Fruit fly (Drosophila melanogaster) whole organism, embryonic: ENCODE measurements around the gene CG15332.
A peak's percentile ranks its signal among the peaks of the same experiment; 100 is the strongest.

Source experiments
- Ada2b ChIP-seq: fragments of 200-800 bp; sonication (Bioruptor generic); IDR thresholded peaks from 2 replicates; pipeline ENCODE4 v1.3.6; 2022; ENCODE audit warnings: missing biosample characterization, missing genetic modification characterization
- Awh ChIP-seq: fragments of 200-800 bp; sonication (Bioruptor generic); IDR thresholded peaks from 2 replicates; pipeline ENCODE4, ENCODE4 v1.3.6; 2022; ENCODE audit warnings: missing biosample characterization, missing genetic modification characterization
- Bteb2 ChIP-seq: fragments of 200-800 bp; sonication (Bioruptor generic); optimal IDR thresholded peaks from 2 replicates; lab custom pipeline; 2016; ENCODE audit warnings: missing biosample characterization, missing genetic modification characterization
- CG10321 ChIP-seq: fragments of 200-800 bp; sonication (Bioruptor generic); IDR thresholded peaks from 2 replicates; pipeline ENCODE4 v1.3.6; 2022; ENCODE audit warnings: missing biosample characterization, missing genetic modification characterization
- CG10654 ChIP-seq: fragments of 200-800 bp; sonication (Bioruptor generic); optimal IDR thresholded peaks from 2 replicates; lab custom pipeline; 2016; ENCODE audit warnings: missing biosample characterization, missing genetic modification characterization
- CG11398 ChIP-seq: fragments of 200-800 bp; sonication (Bioruptor generic); optimal IDR thresholded peaks from 2 replicates; lab custom pipeline; 2016; ENCODE audit warnings: missing biosample characterization, missing genetic modification characterization
- CG12942 ChIP-seq: fragments of 200-800 bp; sonication (Bioruptor generic); optimal IDR thresholded peaks from 3 replicates; lab custom pipeline; 2016; ENCODE audit warnings: missing biosample characterization, missing genetic modification characterization
- CG13624 ChIP-seq: fragments of 200-800 bp; sonication (Bioruptor generic); optimal IDR thresholded peaks from 2 replicates; lab custom pipeline; 2016; ENCODE audit warnings: missing biosample characterization, missing genetic modification characterization
- CG14860 ChIP-seq: fragments of 200-800 bp; sonication (Bioruptor generic); IDR thresholded peaks from 3 replicates; pipeline ENCODE4 v1.3.6; 2022; ENCODE audit warnings: missing biosample characterization, missing genetic modification characterization; ENCODE audit not compliant: partially characterized antibody
- CG15269 ChIP-seq: fragments of 200-800 bp; sonication (Bioruptor generic); optimal IDR thresholded peaks from 2 replicates; lab custom pipeline; 2018; ENCODE audit warnings: missing biosample characterization, mild to moderate bottlenecking, missing genetic modification characterization, moderate library complexity
- CG15479 ChIP-seq: fragments of 200-800 bp; sonication (Bioruptor generic); optimal IDR thresholded peaks from 3 replicates; lab custom pipeline; 2019; ENCODE audit warnings: missing biosample characterization, mild to moderate bottlenecking, missing genetic modification characterization, moderate library complexity
- CG1603 ChIP-seq: fragments of 200-800 bp; sonication (Bioruptor generic); optimal IDR thresholded peaks from 2 replicates; lab custom pipeline; 2019; ENCODE audit warnings: missing biosample characterization, mild to moderate bottlenecking, missing genetic modification characterization, moderate library complexity
- CG16815 ChIP-seq: fragments of 200-800 bp; sonication (Bioruptor generic); optimal IDR thresholded peaks from 3 replicates; lab custom pipeline; 2017; ENCODE audit warnings: missing biosample characterization, mild to moderate bottlenecking, missing genetic modification characterization
- CG17912 ChIP-seq: fragments of 200-800 bp; sonication (Bioruptor generic); optimal IDR thresholded peaks from 2 replicates; lab custom pipeline; 2018; ENCODE audit warnings: missing biosample characterization, mild to moderate bottlenecking, missing genetic modification characterization
- CG1792 ChIP-seq: fragments of 200-800 bp; sonication (Bioruptor generic); optimal IDR thresholded peaks from 2 replicates; lab custom pipeline; 2016; ENCODE audit warnings: missing biosample characterization, missing genetic modification characterization
- CG18476 ChIP-seq: fragments of 200-800 bp; sonication (Bioruptor generic); optimal IDR thresholded peaks from 2 replicates; lab custom pipeline; 2016; ENCODE audit warnings: missing biosample characterization, mild to moderate bottlenecking, missing genetic modification characterization
- CG2202 ChIP-seq: fragments of 200-800 bp; sonication (Bioruptor generic); optimal IDR thresholded peaks from 2 replicates; lab custom pipeline; 2018; ENCODE audit warnings: missing biosample characterization, mild to moderate bottlenecking, missing genetic modification characterization
- CG7372 ChIP-seq: fragments of 200-800 bp; sonication (Bioruptor generic); IDR thresholded peaks from 2 replicates; pipeline ENCODE4 v1.3.6; 2022; ENCODE audit warnings: missing biosample characterization, missing genetic modification characterization
- CG8281 ChIP-seq: fragments of 200-800 bp; sonication (Bioruptor generic); optimal IDR thresholded peaks from 2 replicates; lab custom pipeline; 2018; ENCODE audit warnings: missing biosample characterization, mild to moderate bottlenecking, missing genetic modification characterization, moderate library complexity
- CG8478 ChIP-seq: fragments of >200 bp; optimal IDR thresholded peaks from 2 replicates; lab custom pipeline; 2018
- CHES-1-like ChIP-seq: fragments of 200-800 bp; sonication (Bioruptor generic); optimal IDR thresholded peaks from 2 replicates; lab custom pipeline; 2016; ENCODE audit warnings: missing biosample characterization, missing genetic modification characterization
- CTCF ChIP-seq: fragments of 200-800 bp; sonication (Bioruptor generic); optimal IDR thresholded peaks from 2 replicates; lab custom pipeline; 2017; ENCODE audit warnings: missing biosample characterization, mild to moderate bottlenecking, missing genetic modification characterization, moderate library complexity
- CrebB ChIP-seq: fragments of 200-800 bp; sonication (Bioruptor generic); optimal IDR thresholded peaks from 3 replicates; lab custom pipeline; 2018; ENCODE audit warnings: missing biosample characterization, mild to moderate bottlenecking, missing genetic modification characterization
- D19B ChIP-seq: fragments of 200-800 bp; sonication (Bioruptor generic); optimal IDR thresholded peaks from 2 replicates; lab custom pipeline; 2017; ENCODE audit warnings: missing biosample characterization, mild to moderate bottlenecking, missing genetic modification characterization
- Dbx ChIP-seq: fragments of 200-800 bp; sonication (Bioruptor generic); IDR thresholded peaks from 3 replicates; pipeline ENCODE4 v1.3.6; 2022; ENCODE audit warnings: missing biosample characterization, missing genetic modification characterization
- Doc3 ChIP-seq: fragments of 200-800 bp; sonication (Bioruptor generic); IDR thresholded peaks from 3 replicates; pipeline ENCODE4 v1.3.6; 2022; ENCODE audit warnings: missing biosample characterization, missing genetic modification characterization; ENCODE audit not compliant: partially characterized antibody
- NFAT ChIP-seq: fragments of 200-800 bp; sonication (Bioruptor generic); IDR thresholded peaks from 2 replicates; pipeline ENCODE4 v1.3.6; 2022; ENCODE audit warnings: missing biosample characterization, missing genetic modification characterization
- Rfx ChIP-seq: fragments of 200-800 bp; sonication (Bioruptor generic); IDR thresholded peaks from 2 replicates; pipeline ENCODE4 v1.3.6; 2022; ENCODE audit warnings: missing biosample characterization, missing genetic modification characterization
- Sox100B ChIP-seq: fragments of 200-800 bp; sonication (Bioruptor generic); optimal IDR thresholded peaks from 3 replicates; lab custom pipeline; 2018; ENCODE audit warnings: missing biosample characterization, mild to moderate bottlenecking, missing genetic modification characterization
- Sry-β ChIP-seq: fragments of 200-800 bp; sonication (Bioruptor generic); optimal IDR thresholded peaks from 2 replicates; lab custom pipeline; 2018; ENCODE audit warnings: missing biosample characterization, mild to moderate bottlenecking, missing genetic modification characterization, moderate library complexity
- Trl ChIP-seq, 3 experiments: fragments of >200 bp in 2 of 3; fragments of 200-800 bp in 1 of 3; sonication (Bioruptor generic) in 1 of 3; optimal IDR thresholded peaks; 2 replicates in 1 of 3; 3 replicates in 2 of 3; lab custom pipeline; 2016 to 2017; ENCODE audit warnings: missing biosample characterization in 1 of 3, missing genetic modification characterization in 1 of 3
- YL-1 ChIP-seq: fragments of 200-800 bp; sonication (Bioruptor generic); optimal IDR thresholded peaks from 3 replicates; lab custom pipeline; 2017; ENCODE audit warnings: missing biosample characterization, mild to moderate bottlenecking, missing genetic modification characterization
- ase ChIP-seq: fragments of 200-800 bp; sonication (Bioruptor generic); IDR thresholded peaks from 3 replicates; pipeline ENCODE4 v1.3.6; 2022; ENCODE audit warnings: missing biosample characterization, missing genetic modification characterization
- cas ChIP-seq: fragments of 200-800 bp; sonication (Bioruptor generic); IDR thresholded peaks from 2 replicates; pipeline ENCODE4 v1.3.6; 2022; ENCODE audit warnings: missing biosample characterization, missing genetic modification characterization
- croc ChIP-seq: fragments of 200-800 bp; sonication (Bioruptor generic); conservative IDR thresholded peaks from 3 replicates; pipeline ENCODE4 v1.3.6; 2022; ENCODE audit warnings: missing biosample characterization, missing genetic modification characterization
- crp ChIP-seq, 2 experiments: fragments of 200-800 bp; sonication (Bioruptor generic); optimal IDR thresholded peaks; 2 replicates in 1 of 2; 3 replicates in 1 of 2; lab custom pipeline; 2017; ENCODE audit warnings: missing biosample characterization in 2 of 2, missing genetic modification characterization in 2 of 2, mild to moderate bottlenecking in 1 of 2, moderate library complexity in 1 of 2
- cwo ChIP-seq: fragments of 200-800 bp; sonication (Bioruptor generic); optimal IDR thresholded peaks from 3 replicates; lab custom pipeline; 2017; ENCODE audit warnings: missing biosample characterization, missing genetic modification characterization, mild to moderate bottlenecking, moderate library complexity, missing genetic modification reagents
- da ChIP-seq: fragments of 200-800 bp; sonication (Bioruptor generic); optimal IDR thresholded peaks from 2 replicates; lab custom pipeline; 2016; ENCODE audit warnings: missing biosample characterization, missing genetic modification characterization
- disco-r ChIP-seq: fragments of 200-800 bp; sonication (Bioruptor generic); optimal IDR thresholded peaks from 2 replicates; lab custom pipeline; 2016; ENCODE audit warnings: missing biosample characterization, missing genetic modification characterization
- fd102C ChIP-seq: fragments of 200-800 bp; sonication (Bioruptor generic); optimal IDR thresholded peaks from 2 replicates; lab custom pipeline; 2018; ENCODE audit warnings: missing biosample characterization, mild to moderate bottlenecking, missing genetic modification characterization, moderate library complexity
- grau ChIP-seq: fragments of 200-800 bp; optimal IDR thresholded peaks from 3 replicates; lab custom pipeline; 2019; ENCODE audit warnings: missing biosample characterization, mild to moderate bottlenecking, missing genetic modification characterization, moderate library complexity
- gro ChIP-seq: fragments of 200-800 bp; sonication (Bioruptor generic); optimal IDR thresholded peaks from 2 replicates; lab custom pipeline; 2016; ENCODE audit warnings: missing biosample characterization, missing genetic modification characterization
- gsb ChIP-seq: fragments of 200-800 bp; sonication (Bioruptor generic); IDR thresholded peaks from 2 replicates; pipeline ENCODE4 v1.3.6; 2022; ENCODE audit warnings: missing biosample characterization, missing genetic modification characterization
- kah ChIP-seq: fragments of 200-800 bp; sonication (Bioruptor generic); optimal IDR thresholded peaks from 2 replicates; lab custom pipeline; 2018; ENCODE audit warnings: missing biosample characterization, mild to moderate bottlenecking, missing genetic modification characterization
- onecut ChIP-seq: fragments of 200-800 bp; sonication (Bioruptor generic); IDR thresholded peaks from 2 replicates; pipeline ENCODE4 v1.3.6; 2022; ENCODE audit warnings: missing biosample characterization, missing genetic modification characterization
- peb ChIP-seq: fragments of 200-800 bp; sonication (Bioruptor generic); IDR thresholded peaks from 2 replicates; pipeline ENCODE4 v1.3.6; 2022; ENCODE audit warnings: missing biosample characterization, missing genetic modification characterization
- pita ChIP-seq: fragments of 200-800 bp; sonication (Bioruptor generic); optimal IDR thresholded peaks from 2 replicates; lab custom pipeline; 2017; ENCODE audit warnings: missing biosample characterization, mild to moderate bottlenecking, missing genetic modification characterization
- pzg ChIP-seq: fragments of 200-800 bp; sonication (Bioruptor generic); optimal IDR thresholded peaks from 3 replicates; lab custom pipeline; 2018; ENCODE audit warnings: missing biosample characterization, mild to moderate bottlenecking, missing genetic modification characterization, moderate library complexity
- sens-2 ChIP-seq: fragments of 200-800 bp; sonication (Bioruptor generic); IDR thresholded peaks from 2 replicates; pipeline ENCODE4 v1.3.6; 2022; ENCODE audit warnings: missing biosample characterization, missing genetic modification characterization
- ssp ChIP-seq: fragments of 200-800 bp; sonication (Bioruptor generic); IDR thresholded peaks from 2 replicates; pipeline ENCODE4 v1.3.6; 2022; ENCODE audit warnings: missing biosample characterization, missing genetic modification characterization
- toy ChIP-seq: fragments of 200-800 bp; sonication (Bioruptor generic); IDR thresholded peaks from 2 replicates; pipeline ENCODE4 v1.3.6; 2022; ENCODE audit warnings: missing biosample characterization, missing genetic modification characterization

The CG15332 gene

DNA sequence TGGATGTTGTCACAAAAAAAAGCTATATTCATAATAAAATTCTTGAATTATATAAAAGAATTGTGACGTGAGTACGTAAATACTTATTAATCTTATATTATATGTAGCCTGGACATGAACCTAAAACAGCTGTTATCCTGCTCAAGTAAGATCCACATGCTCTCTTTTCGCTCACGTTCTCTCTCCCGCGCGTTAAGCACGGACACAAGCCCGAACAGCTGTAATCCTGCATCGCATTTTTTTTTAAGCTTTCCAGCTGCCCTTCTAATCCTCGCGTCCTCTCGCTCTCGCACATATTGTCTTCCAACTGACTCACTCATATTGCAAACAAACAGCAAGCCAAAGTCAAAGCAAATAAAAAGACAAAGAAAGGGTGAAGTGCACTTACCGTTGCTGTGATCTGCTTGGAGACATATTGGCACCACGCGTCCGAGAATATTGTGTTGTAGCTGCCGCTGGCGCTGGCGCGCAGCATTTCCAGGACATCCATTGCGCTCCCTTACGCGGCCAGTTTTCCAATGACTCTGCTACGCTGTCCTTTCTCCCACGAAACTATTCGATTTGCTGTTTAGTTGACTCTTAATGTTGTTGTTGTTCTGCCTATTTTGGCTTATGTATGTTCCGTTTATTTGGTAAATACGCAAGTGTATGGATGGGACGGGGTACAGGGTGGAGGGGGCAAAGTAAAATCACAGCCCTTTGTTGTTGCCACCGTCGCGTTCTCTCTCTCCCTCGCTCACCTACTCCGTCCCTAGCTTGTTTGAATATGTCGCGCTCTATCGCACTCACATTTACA is 11.5 kb upstream of the CG15332 start (continued):
- TF ChIP-seq NFAT = peak; percentile 52
- no peak for TF ChIP-seq croc
- peak; percentile 2 for TF ChIP-seq CrebB (tag; lab: Kevin White, UChicago)
- TF ChIP-seq crp (GFP tag; optimal IDR thresholded peaks at IDR 0.05; lab: Kevin White, UChicago) = peak; percentile 36 to 82
- TF ChIP-seq pita (GFP tag; lab: Kevin White, UChicago) = peak; percentile 34
- TF ChIP-seq CG8281 (tag; lab: Kevin White, UChicago) = no peak
- TF ChIP-seq Rfx (GFP tag; lab: Robert Waterston, UW) = peak; percentile 22; the same call in 1 of the 2 replicates
- no peak for TF ChIP-seq Sox100B (GFP tag; lab: Kevin White, UChicago)
- TF ChIP-seq CHES-1-like (GFP tag; lab: Kevin White, UChicago) = no peak
- no peak for TF ChIP-seq CG15269 (tag; lab: Kevin White, UChicago)
- no peak for TF ChIP-seq CG16815
- no peak for TF ChIP-seq Bteb2
- peak; percentile 10 to 63 for TF ChIP-seq Trl (optimal IDR thresholded peaks at IDR 0.05; lab: Kevin White, UChicago)
- no peak for TF ChIP-seq Trl (GFP tag; optimal IDR thresholded peaks at IDR 0.05; lab: Kevin White, UChicago)
- no peak for TF ChIP-seq disco-r
- no peak for TF ChIP-seq CG15479 (GFP tag; lab: Kevin White, UChicago)
- no peak for TF ChIP-seq ssp (GFP tag; lab: Robert Waterston, UW)
- TF ChIP-seq CG13624 = no peak
- 0 out of 3 replicates have a peak, but pooled peaks have one; percentile 8 for TF ChIP-seq Dbx (GFP tag; lab: Robert Waterston, UW)
- no peak for TF ChIP-seq CG14860 (GFP tag; lab: Robert Waterston, UW)
- no peak for TF ChIP-seq cas (GFP tag; lab: Robert Waterston, UW)
- no peak for TF ChIP-seq YL-1 (GFP tag; lab: Kevin White, UChicago)
- TF ChIP-seq Sry-β (GFP tag; lab: Kevin White, UChicago) = no peak
- TF ChIP-seq onecut = no peak
- no peak for TF ChIP-seq sens-2
- TF ChIP-seq CG12942 (GFP tag; lab: Kevin White, UChicago) = no peak
- no peak for TF ChIP-seq da (GFP tag; lab: Kevin White, UChicago)
- no peak for TF ChIP-seq toy (GFP tag; lab: Robert Waterston, UW)
- no peak for TF ChIP-seq grau (tag; lab: Kevin White, UChicago)
- TF ChIP-seq CG18476 = no peak
- no peak for TF ChIP-seq gro (GFP tag; lab: Kevin White, UChicago)
- no peak for TF ChIP-seq kah (GFP tag; lab: Kevin White, UChicago)
- no peak for TF ChIP-seq CG11398 (GFP tag; lab: Kevin White, UChicago)
- no peak for TF ChIP-seq CG10654 (GFP tag; lab: Kevin White, UChicago)
- no peak for TF ChIP-seq Doc3 (GFP tag; lab: Robert Waterston, UW)
- TF ChIP-seq CTCF (GFP tag; lab: Kevin White, UChicago) = no peak
- no peak for TF ChIP-seq Ada2b (GFP tag; lab: Robert Waterston, UW)
- TF ChIP-seq CG2202 (tag; lab: Kevin White, UChicago) = no peak
- TF ChIP-seq peb (GFP tag; lab: Robert Waterston, UW) = no peak
- TF ChIP-seq pzg (GFP tag; lab: Kevin White, UChicago) = no peak
- no peak for TF ChIP-seq CG17912 (GFP tag; lab: Kevin White, UChicago)
- TF ChIP-seq Awh = no peak
- no peak for TF ChIP-seq D19B (GFP tag; lab: Kevin White, UChicago)
- no peak for TF ChIP-seq CG7372 (GFP tag; lab: Robert Waterston, UW)
- no peak for TF ChIP-seq gsb (GFP tag; lab: Robert Waterston, UW)
- no peak for TF ChIP-seq fd102C
- TF ChIP-seq cwo (GFP tag; lab: Kevin White, UChicago) = no peak
- no peak for TF ChIP-seq CG1792 (GFP tag; lab: Kevin White, UChicago)
- peak; percentile 35 for TF ChIP-seq CG8478 (lab: Kevin White, UChicago)
- no peak for TF ChIP-seq CG1603 (tag; lab: Kevin White, UChicago)
- TF ChIP-seq ase = no peak
- TF ChIP-seq CG10321 (GFP tag; lab: Robert Waterston, UW) = peak; percentile 69; the same call in 1 of the 2 replicates
